Fruit fly (Drosophila melanogaster) whole organism: Measurements from ENCODE around the gene CG7183.

Experiments used
- CG8478 ChIP-seq: fragments of >200 bp; optimal IDR thresholded peaks from 2 replicates; lab custom pipeline; 2018; ENCODE audit warnings: inconsistent platforms
- Dll ChIP-seq: fragments of >200 bp; optimal IDR thresholded peaks from 2 replicates; lab custom pipeline; 2017
- EcR ChIP-seq, 2 experiments: fragments of >200 bp; optimal IDR thresholded peaks; 2 replicates each; lab custom pipeline; 2017; ENCODE audit warnings: missing biosample characterization in 2 of 2, missing genetic modification characterization in 2 of 2, missing genetic modification reagents in 2 of 2
- pan ChIP-seq: fragments of >200 bp; optimal IDR thresholded peaks from 2 replicates; lab custom pipeline; 2017
- psq ChIP-seq: fragments of >200 bp; optimal IDR thresholded peaks from 2 replicates; lab custom pipeline; 2017
- usp ChIP-seq: fragments of >200 bp; optimal IDR thresholded peaks from 2 replicates; lab custom pipeline; 2017; ENCODE audit warnings: missing biosample characterization, missing genetic modification characterization, mixed read lengths

dm6 chr3R:18242089-18242955 is 21.8 kb upstream of the CG7183 start, which contains the start of the genes CG7156 and 14-3-3epsilon:
- TF ChIP-seq psq (lab: Kevin White, UChicago): no peak
- no peak for TF ChIP-seq EcR (GFP tag; optimal IDR thresholded peaks at IDR 0.05; lab: Kevin White, UChicago)
- TF ChIP-seq CG8478 (lab: Kevin White, UChicago): no peak
- no peak for TF ChIP-seq Dll (lab: Kevin White, UChicago)
- no peak for TF ChIP-seq pan (lab: Kevin White, UChicago)
- no peak for TF ChIP-seq usp (GFP tag; lab: Kevin White, UChicago)
